Fruit fly (Drosophila melanogaster) whole organism, embryonic: ENCODE results near the gene CG16719.

Source experiments
- Asciz ChIP-seq: fragments of 200-800 bp; sonication (Bioruptor generic); optimal IDR thresholded peaks from 2 replicates; lab custom pipeline; 2017; ENCODE audit warnings: missing biosample characterization, mild to moderate bottlenecking, missing genetic modification characterization, missing genetic modification reagents
- Bteb2 ChIP-seq: fragments of 200-800 bp; sonication (Bioruptor generic); optimal IDR thresholded peaks from 2 replicates; lab custom pipeline; 2016; ENCODE audit warnings: missing biosample characterization, missing genetic modification characterization
- CG10321 ChIP-seq: fragments of 200-800 bp; sonication (Bioruptor generic); IDR thresholded peaks from 2 replicates; pipeline ENCODE4 v1.3.6; 2022; ENCODE audit warnings: missing biosample characterization, missing genetic modification characterization
- CG11093 ChIP-seq: fragments of 200-800 bp; sonication (Bioruptor generic); IDR thresholded peaks from 3 replicates; pipeline ENCODE4 v1.3.6; 2022; ENCODE audit warnings: missing biosample characterization, missing genetic modification characterization
- CG11398 ChIP-seq: fragments of 200-800 bp; sonication (Bioruptor generic); optimal IDR thresholded peaks from 2 replicates; lab custom pipeline; 2016; ENCODE audit warnings: missing biosample characterization, missing genetic modification characterization
- CG13894 ChIP-seq: fragments of 200-800 bp; sonication (Bioruptor generic); optimal IDR thresholded peaks from 3 replicates; lab custom pipeline; 2018; ENCODE audit warnings: missing biosample characterization, mild to moderate bottlenecking, missing genetic modification characterization, moderate library complexity
- CG1529 ChIP-seq: fragments of 200-800 bp; sonication (Bioruptor generic); optimal IDR thresholded peaks from 3 replicates; lab custom pipeline; 2018; ENCODE audit warnings: missing biosample characterization, missing genetic modification characterization
- CG1603 ChIP-seq: fragments of 200-800 bp; sonication (Bioruptor generic); optimal IDR thresholded peaks from 2 replicates; lab custom pipeline; 2019; ENCODE audit warnings: missing biosample characterization, mild to moderate bottlenecking, missing genetic modification characterization, moderate library complexity
- CG17912 ChIP-seq: fragments of 200-800 bp; sonication (Bioruptor generic); optimal IDR thresholded peaks from 2 replicates; lab custom pipeline; 2018; ENCODE audit warnings: missing biosample characterization, mild to moderate bottlenecking, missing genetic modification characterization
- CG2120 ChIP-seq: fragments of 200-800 bp; sonication (Bioruptor generic); optimal IDR thresholded peaks from 3 replicates; lab custom pipeline; 2016; ENCODE audit warnings: missing biosample characterization, missing genetic modification characterization
- CG31388 ChIP-seq: fragments of 200-800 bp; sonication (Bioruptor generic); optimal IDR thresholded peaks from 2 replicates; lab custom pipeline; 2016; ENCODE audit warnings: missing biosample characterization, missing genetic modification characterization
- CG34376 ChIP-seq: fragments of 200-800 bp; sonication (Bioruptor generic); optimal IDR thresholded peaks from 2 replicates; lab custom pipeline; 2018; ENCODE audit warnings: missing biosample characterization, mild to moderate bottlenecking, missing genetic modification characterization
- CG3726 ChIP-seq: fragments of 200-800 bp; sonication (Bioruptor generic); IDR thresholded peaks from 3 replicates; pipeline ENCODE4, ENCODE4 v1.3.6; 2022; ENCODE audit warnings: missing biosample characterization, missing genetic modification characterization
- CG4707 ChIP-seq: fragments of 200-800 bp; sonication (Bioruptor generic); optimal IDR thresholded peaks from 2 replicates; lab custom pipeline; 2018; ENCODE audit warnings: missing biosample characterization, mild to moderate bottlenecking, missing genetic modification characterization, moderate library complexity
- CG7556 ChIP-seq: fragments of 200-800 bp; sonication (Bioruptor generic); optimal IDR thresholded peaks from 2 replicates; lab custom pipeline; 2017; ENCODE audit warnings: missing biosample characterization, mild to moderate bottlenecking, missing genetic modification characterization
- CG7745 ChIP-seq: fragments of 200-800 bp; sonication (Bioruptor generic); optimal IDR thresholded peaks from 2 replicates; lab custom pipeline; 2018; ENCODE audit warnings: missing biosample characterization, mild to moderate bottlenecking, missing genetic modification characterization, moderate library complexity
- CG9797 ChIP-seq: fragments of 200-800 bp; sonication (Bioruptor generic); optimal IDR thresholded peaks from 3 replicates; lab custom pipeline; 2018; ENCODE audit warnings: missing biosample characterization, mild to moderate bottlenecking, missing genetic modification characterization
- CG9876 ChIP-seq: fragments of 200-800 bp; sonication (Bioruptor generic); optimal IDR thresholded peaks from 2 replicates; lab custom pipeline; 2016; ENCODE audit warnings: missing biosample characterization, missing genetic modification characterization
- Ets97D ChIP-seq: fragments of 200-800 bp; sonication (Bioruptor generic); optimal IDR thresholded peaks from 3 replicates; lab custom pipeline; 2016; ENCODE audit warnings: missing biosample characterization, missing genetic modification characterization
- Fer2 ChIP-seq: fragments of 200-800 bp; sonication (Bioruptor generic); optimal IDR thresholded peaks from 2 replicates; lab custom pipeline; 2018; ENCODE audit warnings: missing biosample characterization, mild to moderate bottlenecking, missing genetic modification characterization, moderate library complexity
- GATAe ChIP-seq: fragments of 200-800 bp; sonication (Bioruptor generic); conservative IDR thresholded peaks from 2 replicates; pipeline ENCODE4 v1.3.6; 2022; ENCODE audit warnings: missing biosample characterization, missing genetic modification characterization
- Gug ChIP-seq: fragments of 200-800 bp; sonication (Bioruptor generic); IDR thresholded peaks from 4 replicates; pipeline ENCODE4 v1.3.6; 2022; ENCODE audit warnings: missing biosample characterization, missing genetic modification characterization
- Hr39 ChIP-seq: fragments of >200 bp; optimal IDR thresholded peaks from 2 replicates; lab custom pipeline; 2017
- MESR4 ChIP-seq: fragments of 200-800 bp; sonication (Bioruptor generic); optimal IDR thresholded peaks from 2 replicates; lab custom pipeline; 2018; ENCODE audit warnings: missing biosample characterization, mild to moderate bottlenecking, missing genetic modification characterization, moderate library complexity
- Nf-YA ChIP-seq: fragments of 200-800 bp; sonication (Bioruptor generic); IDR thresholded peaks from 2 replicates; pipeline ENCODE4 v1.3.6; 2022; ENCODE audit warnings: missing biosample characterization, missing genetic modification characterization
- Oaz ChIP-seq: fragments of 200-800 bp; sonication (Bioruptor generic); IDR thresholded peaks from 2 replicates; pipeline ENCODE4 v1.3.6; 2022; ENCODE audit warnings: missing biosample characterization, missing genetic modification characterization
- Oli ChIP-seq: fragments of 200-800 bp; sonication (Bioruptor generic); optimal IDR thresholded peaks from 2 replicates; lab custom pipeline; 2018; ENCODE audit warnings: missing biosample characterization, mild to moderate bottlenecking, missing genetic modification characterization, moderate library complexity
- Sin3A ChIP-seq: fragments of >200 bp; optimal IDR thresholded peaks from 2 replicates; lab custom pipeline; 2018
- Ssrp ChIP-seq: fragments of 200-800 bp; sonication (Bioruptor generic); optimal IDR thresholded peaks from 2 replicates; lab custom pipeline; 2018; ENCODE audit warnings: missing biosample characterization, mild to moderate bottlenecking, missing genetic modification characterization, moderate library complexity
- Trl ChIP-seq, 3 experiments: fragments of >200 bp in 2 of 3; fragments of 200-800 bp in 1 of 3; sonication (Bioruptor generic) in 1 of 3; optimal IDR thresholded peaks; 2 replicates in 1 of 3; 3 replicates in 2 of 3; lab custom pipeline; 2016 to 2017; ENCODE audit warnings: missing biosample characterization in 1 of 3, missing genetic modification characterization in 1 of 3
- YL-1 ChIP-seq: fragments of 200-800 bp; sonication (Bioruptor generic); optimal IDR thresholded peaks from 3 replicates; lab custom pipeline; 2017; ENCODE audit warnings: missing biosample characterization, mild to moderate bottlenecking, missing genetic modification characterization
- ato ChIP-seq: fragments of 200-800 bp; sonication (Bioruptor generic); IDR thresholded peaks from 2 replicates; pipeline ENCODE4 v1.3.6; 2022; ENCODE audit warnings: missing biosample characterization, missing genetic modification characterization; ENCODE audit not compliant: partially characterized antibody
- bab2 ChIP-seq: fragments of 200-800 bp; sonication (Bioruptor generic); optimal IDR thresholded peaks from 2 replicates; lab custom pipeline; 2016; ENCODE audit warnings: missing biosample characterization, missing genetic modification characterization
- bbx ChIP-seq: fragments of 200-800 bp; sonication (Bioruptor generic); IDR thresholded peaks from 2 replicates; pipeline ENCODE4 v1.3.6; 2022; ENCODE audit warnings: missing biosample characterization, missing genetic modification characterization; ENCODE audit not compliant: partially characterized antibody
- bcd ChIP-seq: fragments of 200-800 bp; sonication (Bioruptor generic); optimal IDR thresholded peaks from 2 replicates; lab custom pipeline; 2017; ENCODE audit warnings: missing biosample characterization, mild to moderate bottlenecking, missing genetic modification characterization
- cg ChIP-seq: fragments of 200-800 bp; sonication (Bioruptor generic); optimal IDR thresholded peaks from 3 replicates; lab custom pipeline; 2019; ENCODE audit warnings: missing biosample characterization, mild to moderate bottlenecking, missing genetic modification characterization, moderate library complexity
- ci ChIP-seq: fragments of 200-800 bp; sonication (Bioruptor generic); IDR thresholded peaks from 3 replicates; pipeline ENCODE4 v1.3.6; 2022; ENCODE audit warnings: missing biosample characterization, missing genetic modification characterization
- hth ChIP-seq: fragments of >200 bp; optimal IDR thresholded peaks from 2 replicates; lab custom pipeline; 2017; ENCODE audit warnings: inconsistent platforms
- jigr1 ChIP-seq: fragments of 200-800 bp; sonication (Bioruptor generic); IDR thresholded peaks from 3 replicates; pipeline ENCODE4 v1.3.6; 2022; ENCODE audit warnings: missing biosample characterization, missing genetic modification characterization
- onecut ChIP-seq: fragments of 200-800 bp; sonication (Bioruptor generic); IDR thresholded peaks from 2 replicates; pipeline ENCODE4 v1.3.6; 2022; ENCODE audit warnings: missing biosample characterization, missing genetic modification characterization
- prd ChIP-seq, 3 experiments: fragments of >200 bp in 2 of 3; fragments of 200-800 bp in 1 of 3; sonication (Bioruptor generic) in 1 of 3; optimal IDR thresholded peaks in 2 of 3; IDR thresholded peaks in 1 of 3; 2 replicates in 2 of 3; 3 replicates in 1 of 3; pipeline versions ENCODE4 v1.3.6 to Lab custom; 2017 to 2022; ENCODE audit warnings: missing biosample characterization in 1 of 3, missing genetic modification characterization in 1 of 3
- sc ChIP-seq, 3 experiments: fragments of >200 bp in 2 of 3; fragments of 200-800 bp in 1 of 3; sonication (Bioruptor generic) in 1 of 3; optimal IDR thresholded peaks; 2 replicates in 2 of 3; 3 replicates in 1 of 3; lab custom pipeline; 2017; ENCODE audit warnings: mild to moderate bottlenecking in 1 of 3, missing biosample characterization in 1 of 3, missing genetic modification characterization in 1 of 3, missing genetic modification reagents in 1 of 3
- sens ChIP-seq: fragments of 200-800 bp; sonication (Bioruptor generic); peaks from one replicate; lab custom pipeline; 2016; ENCODE audit warnings: missing biosample characterization, missing genetic modification characterization
- slou ChIP-seq: fragments of 200-800 bp; sonication (Bioruptor generic); optimal IDR thresholded peaks from 3 replicates; lab custom pipeline; 2016; ENCODE audit warnings: missing biosample characterization, missing genetic modification characterization
- slp2 ChIP-seq: fragments of 200-800 bp; sonication (Bioruptor generic); optimal IDR thresholded peaks from 2 replicates; lab custom pipeline; 2016; ENCODE audit warnings: missing biosample characterization, missing genetic modification characterization
- tx ChIP-seq: fragments of 200-800 bp; sonication (Bioruptor generic); optimal IDR thresholded peaks from 2 replicates; lab custom pipeline; 2016; ENCODE audit warnings: missing biosample characterization, missing genetic modification characterization
- zf30C ChIP-seq: fragments of 200-800 bp; sonication (Bioruptor generic); optimal IDR thresholded peaks from 3 replicates; lab custom pipeline; 2018; ENCODE audit warnings: missing biosample characterization, mild to moderate bottlenecking, missing genetic modification characterization

CG16719 gene

DNA sequence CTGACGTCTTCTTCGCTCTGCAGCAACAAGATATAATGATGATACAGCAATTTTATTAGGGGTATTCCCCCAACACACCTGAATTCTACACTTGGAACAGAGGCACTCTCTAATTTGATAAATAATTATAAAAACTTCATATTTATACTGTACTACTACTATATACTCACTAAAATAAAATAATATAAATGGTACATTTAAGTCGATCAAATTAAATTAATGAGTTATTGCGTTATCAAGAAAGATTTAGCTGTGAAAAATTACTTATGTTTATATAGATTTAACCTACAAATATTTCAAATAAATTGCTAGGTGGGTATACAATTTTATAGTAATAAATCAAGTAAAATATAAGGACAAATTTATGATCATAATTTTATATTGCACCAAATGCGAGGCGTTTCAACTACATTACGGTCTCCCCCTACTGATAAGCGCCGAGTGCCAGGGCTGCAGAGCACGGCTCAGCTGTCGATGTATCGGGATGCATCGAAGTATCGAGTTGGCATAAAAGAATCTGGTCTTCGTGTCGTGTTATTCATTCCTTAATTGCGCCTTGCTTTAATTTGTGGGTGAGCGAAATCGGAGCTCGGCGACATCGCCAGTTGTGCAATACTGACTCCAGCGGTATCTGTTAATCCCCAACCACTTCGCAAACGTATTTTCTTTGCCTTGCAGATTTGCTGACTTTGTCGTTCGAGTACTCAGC, 29.0 kb downstream of the CG16719 start, which contains the start of gene vsg (continued):
- TF ChIP-seq Nf-YA (GFP tag; lab: Robert Waterston, UW): peak; percentile 35; the same call in 1 of the 2 replicates
- peak; percentile 89 for TF ChIP-seq ato (GFP tag; lab: Robert Waterston, UW)
- no peak for TF ChIP-seq Trl (optimal IDR thresholded peaks at IDR 0.05; lab: Kevin White, UChicago)
- TF ChIP-seq Trl (GFP tag; optimal IDR thresholded peaks at IDR 0.05; lab: Kevin White, UChicago): peak; percentile 28
- no peak for TF ChIP-seq CG9876 (GFP tag; lab: Kevin White, UChicago)
- TF ChIP-seq bcd (GFP tag; lab: Kevin White, UChicago): peak; percentile 78
- TF ChIP-seq Hr39 (lab: Kevin White, UChicago): no peak
- TF ChIP-seq bbx (GFP tag; lab: Robert Waterston, UW): peak; percentile 96
- no peak for TF ChIP-seq CG3726 (GFP tag; lab: Robert Waterston, UW)
- TF ChIP-seq prd (optimal IDR thresholded peaks at IDR 0.05; lab: Kevin White, UChicago): no peak
- peak; percentile 79 for TF ChIP-seq prd (GFP tag; IDR thresholded peaks at IDR 0.05; lab: Robert Waterston, UW)
- TF ChIP-seq slp2 (GFP tag; lab: Kevin White, UChicago): peak; percentile 0
- peak; percentile 85 for TF ChIP-seq slou (GFP tag; lab: Kevin White, UChicago)
- peak; percentile 81 for TF ChIP-seq Oli
- TF ChIP-seq tx: peak; percentile 6
- TF ChIP-seq CG10321 (GFP tag; lab: Robert Waterston, UW): no peak
- peak; percentile 21; the same call in 1 of the 2 replicates for TF ChIP-seq onecut
- TF ChIP-seq Fer2: peak; percentile 72
- TF ChIP-seq hth (lab: Kevin White, UChicago): no peak
- TF ChIP-seq CG1603 (tag; lab: Kevin White, UChicago): peak; percentile 67
- TF ChIP-seq sens: peak; percentile 86
- TF ChIP-seq CG13894 (tag; lab: Kevin White, UChicago): peak; percentile 71
- TF ChIP-seq CG1529 (GFP tag; lab: Kevin White, UChicago): peak; percentile 59
- TF ChIP-seq, all 482 proteins: peak for 340

DNA sequence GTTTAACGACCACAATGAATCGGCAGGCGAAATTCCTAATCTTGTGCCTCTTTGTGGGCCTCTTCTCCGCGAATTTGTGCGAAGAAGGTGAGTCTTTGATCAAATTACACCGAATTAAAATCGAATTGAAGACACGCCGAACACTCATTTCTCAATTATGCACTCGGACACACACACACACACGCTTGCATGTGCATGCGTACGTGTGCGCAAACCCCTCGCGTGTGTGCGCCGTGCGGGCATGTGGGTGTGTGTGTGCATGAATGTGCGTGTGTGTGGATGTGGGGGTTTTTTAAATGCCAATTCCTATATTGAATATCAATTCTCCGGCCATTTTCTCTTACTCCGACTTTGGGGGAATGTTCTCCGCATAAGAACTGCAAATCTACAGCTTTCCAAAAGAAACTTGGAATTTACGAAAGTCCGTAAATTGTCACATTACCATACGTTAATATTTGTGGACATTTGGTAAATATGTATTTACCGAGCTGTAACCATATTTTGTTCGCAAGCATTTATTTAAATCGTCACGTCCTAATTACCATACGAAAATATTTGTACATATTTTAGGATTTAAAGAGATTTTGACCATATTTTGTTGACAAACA, 29.7 kb downstream of the CG16719 start:
- TF ChIP-seq Hr39 (lab: Kevin White, UChicago) (peak; percentile 95), CG17912 (GFP tag; lab: Kevin White, UChicago) (peak; percentile 2), CG31388 (GFP tag; lab: Kevin White, UChicago) (no peak), Ets97D (GFP tag; lab: Kevin White, UChicago) (no peak), Sin3A (lab: Kevin White, UChicago) (no peak), CG7556 (GFP tag; lab: Kevin White, UChicago) (no peak), ci (GFP tag; lab: Robert Waterston, UW) (0 out of 3 replicates have a peak, but pooled peaks have one; percentile 50), sc (optimal IDR thresholded peaks at IDR 0.05; lab: Kevin White, UChicago) (no peak), sc (GFP tag; optimal IDR thresholded peaks at IDR 0.05; lab: Kevin White, UChicago) (no peak), Bteb2 (GFP tag; lab: Kevin White, UChicago) (no peak), jigr1 (GFP tag; lab: Robert Waterston, UW) (no peak), CG7745 (tag; lab: Kevin White, UChicago) (no peak), Oaz (GFP tag; lab: Robert Waterston, UW) (no peak), CG11398 (GFP tag; lab: Kevin White, UChicago) (no peak), CG11093 (GFP tag; lab: Robert Waterston, UW) (no peak), CG4707 (GFP tag; lab: Kevin White, UChicago) (no peak), Asciz (peak; percentile 30), MESR4 (peak; percentile 76), zf30C (no peak), Ssrp (tag; lab: Kevin White, UChicago) (no peak), cg (GFP tag; lab: Kevin White, UChicago) (peak; percentile 100), onecut (0 out of 2 replicates have a peak, but pooled peaks have one; percentile 3), CG9797 (no peak), GATAe (no peak), CG34376 (GFP tag; lab: Kevin White, UChicago) (peak; percentile 10), YL-1 (GFP tag; lab: Kevin White, UChicago) (peak; percentile 71), CG2120 (GFP tag; lab: Kevin White, UChicago) (no peak), Gug (GFP tag; lab: Robert Waterston, UW) (no peak), bab2 (GFP tag; lab: Kevin White, UChicago) (no peak), bbx (GFP tag; lab: Robert Waterston, UW) (no peak)
